Fruit fly (Drosophila melanogaster) S2 (cell line): ENCODE data around the gene CG4887.

ENCODE experiments used
- CG8478 ChIP-seq: fragments of >200 bp; optimal IDR thresholded peaks from 2 replicates; lab custom pipeline; 2018
- CTCF ChIP-seq, 2 experiments: fragments of >200 bp; optimal IDR thresholded peaks; 2 replicates each; lab custom pipeline; 2018

Gene CG4887

dm6 chr2L:1144371-1145360 lies 28.1 kb upstream of the CG4887 start:
- TF ChIP-seq CTCF (optimal IDR thresholded peaks at IDR 0.05; lab: Kevin White, UChicago) (no peak), CG8478 (lab: Kevin White, UChicago) (no peak)

dm6 chr2L:1147656-1148055 lies 25.2 kb upstream of the CG4887 start:
- no peak for TF ChIP-seq CG8478 (lab: Kevin White, UChicago)
- no peak for TF ChIP-seq CTCF (optimal IDR thresholded peaks at IDR 0.05; lab: Kevin White, UChicago)

- TF ChIP-seq CG8478 (lab: Kevin White, UChicago) (no peak), CTCF (optimal IDR thresholded peaks at IDR 0.05; lab: Kevin White, UChicago) (no peak)
Observed at dm6 chr2L:1150554-1150953, 22.3 kb upstream of the CG4887 start, which contains the start of the genes Tfb4 and Vps29. Tfb4 (minus strand) TSS chr2L:1150677. Vps29 (plus strand) TSS chr2L:1150766.

- TF ChIP-seq CG8478 (lab: Kevin White, UChicago) = no peak
- TF ChIP-seq CTCF (optimal IDR thresholded peaks at IDR 0.05; lab: Kevin White, UChicago) = no peak
Observed at dm6 chr2L:1152693-1153092, 20.1 kb upstream of the CG4887 start.

dm6 chr2L:1156592-1157249 lies 16.1 kb upstream of the CG4887 start:
- TF ChIP-seq CG8478 (lab: Kevin White, UChicago) (no peak), CTCF (optimal IDR thresholded peaks at IDR 0.05; lab: Kevin White, UChicago) (no peak)

- no peak for TF ChIP-seq CG8478 (lab: Kevin White, UChicago)
- no peak for TF ChIP-seq CTCF (optimal IDR thresholded peaks at IDR 0.05; lab: Kevin White, UChicago)
Observed at dm6 chr2L:1157357-1157678, 15.5 kb upstream of the CG4887 start.

dm6 chr2L:1157679-1158518 lies 14.9 kb upstream of the CG4887 start, which contains the start of gene capt:
capt (minus strand) TSS chr2L:1158262.
- TF ChIP-seq CG8478 (lab: Kevin White, UChicago) (no peak), CTCF (optimal IDR thresholded peaks at IDR 0.05; lab: Kevin White, UChicago) (no peak)

- TF ChIP-seq CTCF (optimal IDR thresholded peaks at IDR 0.05; lab: Kevin White, UChicago) (no peak), CG8478 (lab: Kevin White, UChicago) (no peak)
Observed at dm6 chr2L:1158519-1159319, 14.1 kb upstream of the CG4887 start, which contains the start of gene Tango14. Tango14 (plus strand) TSS chr2L:1158661.

- no peak for TF ChIP-seq CTCF (optimal IDR thresholded peaks at IDR 0.05; lab: Kevin White, UChicago)
- TF ChIP-seq CG8478 (lab: Kevin White, UChicago) = no peak
Observed at dm6 chr2L:1163538-1164143, 9.2 kb upstream of the CG4887 start, which contains the start of gene CG5080. CG5080 (minus strand) TSS chr2L:1163886.

dm6 chr2L:1164294-1164693 lies 8.5 kb upstream of the CG4887 start, which contains the start of gene IntS14:
IntS14 (plus strand) TSS chr2L:1164443.
- no peak for TF ChIP-seq CTCF (optimal IDR thresholded peaks at IDR 0.05; lab: Kevin White, UChicago)
- no peak for TF ChIP-seq CG8478 (lab: Kevin White, UChicago)

- TF ChIP-seq CG8478 (lab: Kevin White, UChicago) = no peak
- no peak for TF ChIP-seq CTCF (optimal IDR thresholded peaks at IDR 0.05; lab: Kevin White, UChicago)
Observed at dm6 chr2L:1166326-1166725, 6.5 kb upstream of the CG4887 start, which contains the start of gene CG14341. CG14341 (plus strand) TSS chr2L:1166506.

dm6 chr2L:1169867-1170415 lies 2.9 kb upstream of the CG4887 start, which contains the start of the genes CG31922 and Plap:
CG31922 (plus strand) TSS chr2L:1170181.
Plap (minus strand) TSS chr2L:1170365.
- TF ChIP-seq CTCF (optimal IDR thresholded peaks at IDR 0.05; lab: Kevin White, UChicago) (no peak), CG8478 (lab: Kevin White, UChicago) (no peak)
